Worm (Caenorhabditis elegans): ENCODE measurements around the gene C56G2.22.
A peak's percentile ranks its signal among the peaks of the same experiment; 100 is the strongest.

The C56G2.22 gene

ce11 chrIII:6358704-6359103 is 12.5 kb downstream of the C56G2.22 start:
- no peak for TF ChIP-seq lim-6 (tag; optimal IDR thresholded peaks at IDR 0.05)
- no peak for TF ChIP-seq tbx-7 (tag; optimal IDR thresholded peaks at IDR 0.05)
- no peak for TF ChIP-seq lin-11 (tag; optimal IDR thresholded peaks at IDR 0.05)
- no peak for TF ChIP-seq dve-1 (tag; optimal IDR thresholded peaks at IDR 0.05)
- no peak for TF ChIP-seq ama-1 (optimal IDR thresholded peaks at IDR 0.05)
- TF ChIP-seq ttx-3 (tag; optimal IDR thresholded peaks at IDR 0.05): no peak
- TF ChIP-seq K09A11.1 (tag; optimal IDR thresholded peaks at IDR 0.05; ENCODE audit: insufficient read depth): no peak
- TF ChIP-seq C38D4.7 (GFP tag; optimal IDR thresholded peaks at IDR 0.05): no peak
- no peak for TF ChIP-seq nhr-232 (tag; optimal IDR thresholded peaks at IDR 0.05)
- TF ChIP-seq hlh-8 (tag; optimal IDR thresholded peaks at IDR 0.05): no peak
- no peak for TF ChIP-seq fkh-10 (GFP tag; optimal IDR thresholded peaks at IDR 0.05)

DNA sequence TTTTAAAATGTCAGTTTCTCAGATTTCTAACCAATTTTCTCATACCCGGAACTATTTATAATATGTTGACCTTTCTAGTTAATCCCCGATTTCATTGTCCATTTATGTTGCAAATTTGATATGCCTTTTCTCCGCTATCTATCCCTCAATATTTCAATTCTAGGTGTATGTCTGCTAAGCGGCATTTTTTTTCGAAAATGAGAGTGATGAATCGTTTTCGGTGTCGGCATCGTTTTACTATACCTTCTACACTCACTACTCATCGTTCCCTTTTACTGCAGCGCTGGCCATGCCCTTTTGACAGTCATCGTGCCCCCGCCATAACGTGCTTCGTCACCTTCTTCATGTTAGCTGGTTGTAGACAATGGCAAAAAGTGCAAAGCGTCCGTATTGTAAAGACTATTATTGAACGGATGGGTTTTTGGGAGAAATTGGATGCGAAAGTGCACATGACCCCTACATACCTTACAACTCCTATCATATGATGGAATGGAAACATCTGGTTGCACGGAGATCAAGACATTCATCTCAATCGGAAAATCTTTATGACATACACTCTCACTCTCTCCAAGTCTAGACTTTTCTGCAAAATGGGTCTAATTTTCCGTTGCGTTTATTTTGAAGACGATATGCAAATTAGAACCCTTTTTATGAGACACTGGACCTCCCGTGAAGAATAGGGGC is 13.1 kb downstream of the C56G2.22 start:
- peak; percentile 2 for TF ChIP-seq hlh-30 (tag; optimal IDR thresholded peaks at IDR 0.05; ENCODE audit: insufficient read depth)
- no peak for TF ChIP-seq ceh-22 (tag; optimal IDR thresholded peaks at IDR 0.05)

ce11 chrIII:6360114-6360513 is 13.9 kb downstream of the C56G2.22 start:
- TF ChIP-seq unc-55 (GFP tag; optimal IDR thresholded peaks at IDR 0.05): peak; percentile 25
- TF ChIP-seq lin-11 (tag; optimal IDR thresholded peaks at IDR 0.05): no peak
- TF ChIP-seq ceh-19 (GFP tag; optimal IDR thresholded peaks at IDR 0.05): no peak
- no peak for TF ChIP-seq unc-86 (tag; optimal IDR thresholded peaks at IDR 0.05)
- TF ChIP-seq ceh-18 (tag; optimal IDR thresholded peaks at IDR 0.05): peak; percentile 34

DNA sequence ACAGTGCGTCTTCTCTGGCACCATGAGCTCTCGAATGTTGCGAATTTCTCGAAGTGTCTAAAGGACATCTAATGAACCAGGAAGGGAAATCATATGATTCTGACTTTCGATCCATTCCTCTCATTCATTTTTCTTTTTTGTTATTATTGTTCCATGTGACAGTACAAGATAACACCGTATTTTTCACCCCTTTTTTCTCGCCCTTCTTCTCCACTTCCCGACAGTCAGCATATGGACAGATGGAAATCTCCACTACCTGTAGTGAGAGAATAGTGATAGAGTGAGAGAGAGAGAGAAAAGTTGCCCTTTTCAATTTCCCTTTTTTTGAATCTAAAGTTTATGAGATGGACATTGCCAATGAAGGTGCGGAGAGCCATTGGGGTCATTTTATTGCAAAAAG is 14.6 kb downstream of the C56G2.22 start:
- no peak for TF ChIP-seq npax-4 (tag; optimal IDR thresholded peaks at IDR 0.05)
- TF ChIP-seq hlh-8 (tag; optimal IDR thresholded peaks at IDR 0.05): no peak
- TF ChIP-seq unc-86 (tag; optimal IDR thresholded peaks at IDR 0.05): no peak
- no peak for TF ChIP-seq K09A11.1 (tag; optimal IDR thresholded peaks at IDR 0.05; ENCODE audit: insufficient read depth)
- no peak for TF ChIP-seq pros-1 (tag; optimal IDR thresholded peaks at IDR 0.05)
- TF ChIP-seq eyg-1 (tag; optimal IDR thresholded peaks at IDR 0.05): no peak
- TF ChIP-seq rnt-1 (tag; optimal IDR thresholded peaks at IDR 0.05): no peak
- TF ChIP-seq Y22D7AL.16 (tag; optimal IDR thresholded peaks at IDR 0.05): no peak
- TF ChIP-seq ahr-1 (tag; optimal IDR thresholded peaks at IDR 0.05): no peak
- TF ChIP-seq ceh-18 (tag; optimal IDR thresholded peaks at IDR 0.05): no peak
- no peak for TF ChIP-seq F13H6.1 (tag; optimal IDR thresholded peaks at IDR 0.05)
- no peak for TF ChIP-seq ceh-19 (GFP tag; optimal IDR thresholded peaks at IDR 0.05)
- TF ChIP-seq ets-4 (tag; optimal IDR thresholded peaks at IDR 0.05): no peak
- TF ChIP-seq ceh-34 (tag; optimal IDR thresholded peaks at IDR 0.05): no peak
- TF ChIP-seq ceh-30 (tag; optimal IDR thresholded peaks at IDR 0.05): no peak
- TF ChIP-seq sox-2 (GFP tag; IDR thresholded peaks at IDR 0.05): no peak

- no peak for TF ChIP-seq ceh-34 (tag; optimal IDR thresholded peaks at IDR 0.05)
- peak; percentile 91 for TF ChIP-seq elt-2 (tag; optimal IDR thresholded peaks at IDR 0.05)
- no peak for TF ChIP-seq ceh-14 (tag; optimal IDR thresholded peaks at IDR 0.05)
- no peak for TF ChIP-seq pag-3 (tag; optimal IDR thresholded peaks at IDR 0.05; ENCODE audit: borderline replicate concordance)
- no peak for TF ChIP-seq ceh-19 (GFP tag; optimal IDR thresholded peaks at IDR 0.05)
These were observed 15.3 kb downstream of the C56G2.22 start for ce11 chrIII:6361560-6361959.

ce11 chrIII:6362323-6362922 is 16.2 kb downstream of the C56G2.22 start:
- TF ChIP-seq rnt-1 (tag; optimal IDR thresholded peaks at IDR 0.05) (peak; percentile 27), ceh-18 (tag; optimal IDR thresholded peaks at IDR 0.05) (peak; percentile 57), tbx-2 (tag; optimal IDR thresholded peaks at IDR 0.05) (peak; percentile 5), Y22D7AL.16 (tag; optimal IDR thresholded peaks at IDR 0.05) (no peak), unc-42 (tag; optimal IDR thresholded peaks at IDR 0.05) (no peak)

Data from whole organism, late embryonic.